Fruit fly (Drosophila melanogaster) whole organism, embryonic: ENCODE results near the gene asl.

Experiments
- Ada2b ChIP-seq: fragments of 200-800 bp; sonication (Bioruptor generic); IDR thresholded peaks from 2 replicates; pipeline ENCODE4 v1.3.6; 2022; ENCODE audit warnings: missing biosample characterization, missing genetic modification characterization
- CG10462 ChIP-seq: fragments of 200-800 bp; sonication (Bioruptor generic); optimal IDR thresholded peaks from 2 replicates; lab custom pipeline; 2016; ENCODE audit warnings: missing biosample characterization, missing genetic modification characterization
- CG10543 ChIP-seq: fragments of 200-800 bp; sonication (Bioruptor generic); optimal IDR thresholded peaks from 3 replicates; lab custom pipeline; 2017; ENCODE audit warnings: missing biosample characterization, mild to moderate bottlenecking, missing genetic modification characterization, moderate library complexity
- CG10959 ChIP-seq: fragments of 200-800 bp; sonication (Bioruptor generic); IDR thresholded peaks from 2 replicates; pipeline ENCODE4 v1.3.6; 2022; ENCODE audit warnings: missing biosample characterization, missing genetic modification characterization
- CG11085 ChIP-seq: fragments of 200-800 bp; sonication (Bioruptor generic); IDR thresholded peaks from 2 replicates; pipeline ENCODE4 v1.3.6; 2022; ENCODE audit warnings: missing biosample characterization, missing genetic modification characterization
- CG13894 ChIP-seq: fragments of 200-800 bp; sonication (Bioruptor generic); optimal IDR thresholded peaks from 3 replicates; lab custom pipeline; 2018; ENCODE audit warnings: missing biosample characterization, mild to moderate bottlenecking, missing genetic modification characterization, moderate library complexity
- CG15011 ChIP-seq: fragments of 200-800 bp; sonication (Bioruptor generic); optimal IDR thresholded peaks from 3 replicates; lab custom pipeline; 2018; ENCODE audit warnings: missing biosample characterization, mild to moderate bottlenecking, missing genetic modification characterization
- CG15269 ChIP-seq: fragments of 200-800 bp; sonication (Bioruptor generic); optimal IDR thresholded peaks from 2 replicates; lab custom pipeline; 2018; ENCODE audit warnings: missing biosample characterization, mild to moderate bottlenecking, missing genetic modification characterization, moderate library complexity
- CG1602 ChIP-seq: fragments of 200-800 bp; sonication (Bioruptor generic); optimal IDR thresholded peaks from 3 replicates; lab custom pipeline; 2016; ENCODE audit warnings: missing biosample characterization, missing genetic modification characterization
- CG16815 ChIP-seq: fragments of 200-800 bp; sonication (Bioruptor generic); optimal IDR thresholded peaks from 3 replicates; lab custom pipeline; 2017; ENCODE audit warnings: missing biosample characterization, mild to moderate bottlenecking, missing genetic modification characterization
- CG1832 ChIP-seq: fragments of 200-800 bp; sonication (Bioruptor generic); optimal IDR thresholded peaks from 2 replicates; lab custom pipeline; 2017; ENCODE audit warnings: missing biosample characterization, mild to moderate bottlenecking, missing genetic modification characterization, inconsistent platforms
- CG2116 ChIP-seq: fragments of 200-800 bp; sonication (Bioruptor generic); optimal IDR thresholded peaks from 3 replicates; lab custom pipeline; 2018; ENCODE audit warnings: missing biosample characterization, mild to moderate bottlenecking, missing genetic modification characterization
- CG31365 ChIP-seq: fragments of 200-800 bp; sonication (Bioruptor generic); optimal IDR thresholded peaks from 2 replicates; lab custom pipeline; 2018; ENCODE audit warnings: missing biosample characterization, mild to moderate bottlenecking, missing genetic modification characterization
- CG31388 ChIP-seq: fragments of 200-800 bp; sonication (Bioruptor generic); optimal IDR thresholded peaks from 2 replicates; lab custom pipeline; 2016; ENCODE audit warnings: missing biosample characterization, missing genetic modification characterization
- CG3847 ChIP-seq: fragments of 200-800 bp; sonication (Bioruptor generic); IDR thresholded peaks from 2 replicates; pipeline ENCODE4 v1.3.6; 2022; ENCODE audit warnings: missing biosample characterization, missing genetic modification characterization
- CG4328 ChIP-seq: fragments of 200-800 bp; sonication (Bioruptor generic); optimal IDR thresholded peaks from 3 replicates; lab custom pipeline; 2017; ENCODE audit warnings: missing biosample characterization, missing genetic modification reagents, missing genetic modification characterization
- CG4404 ChIP-seq: fragments of 200-800 bp; sonication (Bioruptor generic); IDR thresholded peaks from 2 replicates; pipeline ENCODE4 v1.3.6; 2022; ENCODE audit warnings: missing biosample characterization, missing genetic modification characterization
- CG4424 ChIP-seq: fragments of 200-800 bp; sonication (Bioruptor generic); optimal IDR thresholded peaks from 3 replicates; lab custom pipeline; 2016; ENCODE audit warnings: missing biosample characterization, missing genetic modification characterization
- CG6813 ChIP-seq: fragments of 200-800 bp; sonication (Bioruptor generic); optimal IDR thresholded peaks from 2 replicates; lab custom pipeline; 2017; ENCODE audit warnings: missing biosample characterization, missing genetic modification characterization, mild to moderate bottlenecking, moderate library complexity, missing genetic modification reagents
- CG6854 ChIP-seq: fragments of 200-800 bp; sonication (Bioruptor generic); optimal IDR thresholded peaks from 3 replicates; lab custom pipeline; 2017; ENCODE audit warnings: missing biosample characterization, mild to moderate bottlenecking, missing genetic modification characterization
- CG8478 ChIP-seq: fragments of >200 bp; optimal IDR thresholded peaks from 2 replicates; lab custom pipeline; 2018
- CG9797 ChIP-seq: fragments of 200-800 bp; sonication (Bioruptor generic); optimal IDR thresholded peaks from 3 replicates; lab custom pipeline; 2018; ENCODE audit warnings: missing biosample characterization, mild to moderate bottlenecking, missing genetic modification characterization
- CG9817 ChIP-seq: fragments of 200-800 bp; sonication (Bioruptor generic); optimal IDR thresholded peaks from 2 replicates; lab custom pipeline; 2018; ENCODE audit warnings: missing biosample characterization, mild to moderate bottlenecking, missing genetic modification characterization, moderate library complexity
- Dip2 ChIP-seq: fragments of 200-800 bp; sonication (Bioruptor generic); IDR thresholded peaks from 2 replicates; pipeline ENCODE4 v1.3.6; 2022; ENCODE audit warnings: missing biosample characterization, missing genetic modification characterization
- Dll ChIP-seq: fragments of 200-800 bp; sonication (Bioruptor generic); IDR thresholded peaks from 4 replicates; pipeline ENCODE4 v1.3.6; 2022; ENCODE audit warnings: missing biosample characterization, missing genetic modification characterization; ENCODE audit not compliant: partially characterized antibody
- HHEX ChIP-seq: fragments of 200-800 bp; sonication (Bioruptor generic); optimal IDR thresholded peaks from 3 replicates; lab custom pipeline; 2017; ENCODE audit warnings: missing biosample characterization, mild to moderate bottlenecking, missing genetic modification characterization, missing genetic modification reagents
- Jarid2 ChIP-seq: fragments of 200-800 bp; sonication (Bioruptor generic); optimal IDR thresholded peaks from 3 replicates; lab custom pipeline; 2017; ENCODE audit warnings: mild to moderate bottlenecking, missing biosample characterization, missing genetic modification reagents, missing genetic modification characterization
- Opbp ChIP-seq: fragments of 200-800 bp; sonication (Bioruptor generic); IDR thresholded peaks from 3 replicates; pipeline ENCODE4 v1.3.6; 2022; ENCODE audit warnings: missing biosample characterization, missing genetic modification characterization; ENCODE audit not compliant: partially characterized antibody
- PHDP ChIP-seq: fragments of 200-800 bp; sonication (Bioruptor generic); optimal IDR thresholded peaks from 3 replicates; lab custom pipeline; 2018; ENCODE audit warnings: missing biosample characterization, mild to moderate bottlenecking, missing genetic modification characterization, moderate library complexity
- TFAM ChIP-seq: fragments of 200-800 bp; sonication (Bioruptor generic); optimal IDR thresholded peaks from 2 replicates; lab custom pipeline; 2017; ENCODE audit warnings: missing biosample characterization, missing genetic modification characterization, inconsistent platforms
- Xbp1 ChIP-seq: fragments of 200-800 bp; sonication (Bioruptor generic); optimal IDR thresholded peaks from 3 replicates; lab custom pipeline; 2016; ENCODE audit warnings: missing biosample characterization, mild to moderate bottlenecking, missing genetic modification characterization
- ab ChIP-seq: fragments of 200-800 bp; sonication (Bioruptor generic); optimal IDR thresholded peaks from 2 replicates; lab custom pipeline; 2016; ENCODE audit warnings: missing biosample characterization, missing genetic modification characterization
- ap ChIP-seq: fragments of 200-800 bp; sonication (Bioruptor generic); IDR thresholded peaks from 2 replicates; pipeline ENCODE4 v1.3.6; 2022; ENCODE audit warnings: missing biosample characterization, missing genetic modification characterization
- bcd ChIP-seq: fragments of 200-800 bp; sonication (Bioruptor generic); optimal IDR thresholded peaks from 2 replicates; lab custom pipeline; 2017; ENCODE audit warnings: missing biosample characterization, mild to moderate bottlenecking, missing genetic modification characterization
- cas ChIP-seq: fragments of 200-800 bp; sonication (Bioruptor generic); IDR thresholded peaks from 2 replicates; pipeline ENCODE4 v1.3.6; 2022; ENCODE audit warnings: missing biosample characterization, missing genetic modification characterization
- chif ChIP-seq, 2 experiments: fragments of 200-800 bp; sonication (Bioruptor generic); optimal IDR thresholded peaks; 3 replicates each; lab custom pipeline; 2016; ENCODE audit warnings: missing biosample characterization in 2 of 2, missing genetic modification characterization in 2 of 2
- chm ChIP-seq: fragments of 200-800 bp; sonication (Bioruptor generic); IDR thresholded peaks from 2 replicates; pipeline ENCODE4 v1.3.6; 2022; ENCODE audit warnings: missing biosample characterization, missing genetic modification characterization
- chn ChIP-seq: fragments of 200-800 bp; sonication (Bioruptor generic); optimal IDR thresholded peaks from 2 replicates; lab custom pipeline; 2016; ENCODE audit warnings: missing biosample characterization, missing genetic modification characterization
- en ChIP-seq: fragments of 200-800 bp; sonication (Bioruptor generic); optimal IDR thresholded peaks from 2 replicates; lab custom pipeline; 2016; ENCODE audit warnings: missing biosample characterization, missing genetic modification characterization
- gcm2 ChIP-seq: fragments of 200-800 bp; sonication (Bioruptor generic); optimal IDR thresholded peaks from 2 replicates; lab custom pipeline; 2016; ENCODE audit warnings: missing biosample characterization, missing genetic modification characterization
- gsb ChIP-seq: fragments of 200-800 bp; sonication (Bioruptor generic); IDR thresholded peaks from 2 replicates; pipeline ENCODE4 v1.3.6; 2022; ENCODE audit warnings: missing biosample characterization, missing genetic modification characterization
- jumu ChIP-seq: fragments of 200-800 bp; sonication (Bioruptor generic); optimal IDR thresholded peaks from 3 replicates; lab custom pipeline; 2016; ENCODE audit warnings: missing biosample characterization, missing genetic modification characterization
- klu ChIP-seq: fragments of 200-800 bp; sonication (Bioruptor generic); IDR thresholded peaks from 2 replicates; pipeline ENCODE4 v1.3.6; 2022; ENCODE audit warnings: missing biosample characterization, missing genetic modification characterization
- kni ChIP-seq: fragments of 200-800 bp; sonication (Bioruptor generic); optimal IDR thresholded peaks from 3 replicates; lab custom pipeline; 2017; ENCODE audit warnings: mild to moderate bottlenecking, missing biosample characterization, missing genetic modification reagents, missing genetic modification characterization
- mld ChIP-seq: fragments of 200-800 bp; sonication (Bioruptor generic); IDR thresholded peaks from 3 replicates; pipeline ENCODE4 v1.3.6; 2022; ENCODE audit warnings: missing biosample characterization, missing genetic modification characterization; ENCODE audit not compliant: partially characterized antibody
- pnt ChIP-seq: fragments of 200-800 bp; sonication (Bioruptor generic); optimal IDR thresholded peaks from 3 replicates; lab custom pipeline; 2016; ENCODE audit warnings: missing biosample characterization, missing genetic modification characterization
- stwl ChIP-seq: fragments of 200-800 bp; sonication (Bioruptor generic); optimal IDR thresholded peaks from 3 replicates; lab custom pipeline; 2018; ENCODE audit warnings: missing biosample characterization, mild to moderate bottlenecking, missing genetic modification characterization, moderate library complexity
- twi ChIP-seq: fragments of 200-800 bp; optimal IDR thresholded peaks from 2 replicates; lab custom pipeline; 2019; ENCODE audit warnings: missing biosample characterization, mild to moderate bottlenecking, missing genetic modification characterization, moderate library complexity
- tx ChIP-seq: fragments of 200-800 bp; sonication (Bioruptor generic); optimal IDR thresholded peaks from 2 replicates; lab custom pipeline; 2016; ENCODE audit warnings: missing biosample characterization, missing genetic modification characterization
- vfl ChIP-seq: fragments of 200-800 bp; sonication (Bioruptor generic); optimal IDR thresholded peaks from 2 replicates; lab custom pipeline; 2016; ENCODE audit warnings: missing biosample characterization, missing genetic modification characterization
- z ChIP-seq: fragments of 200-800 bp; sonication (Bioruptor generic); IDR thresholded peaks from 3 replicates; pipeline ENCODE4 v1.3.6; 2022; ENCODE audit warnings: missing biosample characterization, missing genetic modification characterization

The asl gene

DNA sequence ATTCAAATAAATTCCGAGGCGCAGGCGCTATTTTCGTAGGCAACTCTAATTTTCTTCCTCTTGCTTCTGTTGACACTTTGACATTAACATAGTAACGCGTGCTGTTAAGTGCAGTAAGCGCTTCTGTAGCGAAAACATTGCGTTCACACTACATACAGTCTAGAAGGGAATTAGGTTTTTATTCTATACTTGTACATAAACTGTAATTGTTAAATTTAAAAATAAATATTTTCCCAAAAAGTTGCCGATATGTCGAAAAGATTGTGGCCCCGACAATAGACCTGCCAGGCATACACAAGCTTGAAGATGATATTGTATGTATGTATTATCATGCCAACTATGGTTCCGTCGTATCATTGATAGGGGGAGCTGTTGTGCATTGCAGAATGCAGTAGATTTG lies at the start of gene asl (continued):
- TF ChIP-seq CG15011 (GFP tag; lab: Kevin White, UChicago) (no peak), CG10543 (GFP tag; lab: Kevin White, UChicago) (peak; percentile 59), Xbp1 (GFP tag; lab: Kevin White, UChicago) (peak; percentile 69), CG1602 (GFP tag; lab: Kevin White, UChicago) (peak; percentile 38), pnt (GFP tag; lab: Kevin White, UChicago) (peak; percentile 45), Opbp (GFP tag; lab: Robert Waterston, UW) (no peak), CG3847 (GFP tag; lab: Robert Waterston, UW) (peak; percentile 55), chn (GFP tag; lab: Kevin White, UChicago) (peak; percentile 76), z (GFP tag; lab: Robert Waterston, UW) (no peak), CG4328 (peak; percentile 7), CG10959 (GFP tag; lab: Robert Waterston, UW) (no peak), stwl (tag; lab: Kevin White, UChicago) (peak; percentile 72), en (GFP tag; lab: Kevin White, UChicago) (no peak), CG6813 (GFP tag; lab: Kevin White, UChicago) (no peak), chif (GFP tag; optimal IDR thresholded peaks at IDR 0.05; lab: Kevin White, UChicago) (peak; percentile 8 to 59), CG2116 (peak; percentile 85), Dip2 (GFP tag; lab: Robert Waterston, UW) (no peak), CG4424 (GFP tag; lab: Kevin White, UChicago) (peak; percentile 75), CG31388 (no peak), klu (GFP tag; lab: Robert Waterston, UW) (no peak), vfl (peak; percentile 16), bcd (GFP tag; lab: Kevin White, UChicago) (peak; percentile 62), CG31365 (tag; lab: Kevin White, UChicago) (no peak), cas (GFP tag; lab: Robert Waterston, UW) (no peak), CG4404 (GFP tag; lab: Robert Waterston, UW) (no peak), CG16815 (GFP tag; lab: Kevin White, UChicago) (peak; percentile 39), jumu (peak; percentile 30), CG8478 (no peak), PHDP (tag; lab: Kevin White, UChicago) (peak; percentile 63), kni (GFP tag; lab: Kevin White, UChicago) (peak; percentile 48), CG9817 (tag; lab: Kevin White, UChicago) (peak; percentile 77), ab (GFP tag; lab: Kevin White, UChicago) (no peak), CG10462 (GFP tag; lab: Kevin White, UChicago) (peak; percentile 8), CG9797 (GFP tag; lab: Kevin White, UChicago) (peak; percentile 61), gcm2 (GFP tag; lab: Kevin White, UChicago) (no peak), gsb (GFP tag; lab: Robert Waterston, UW) (no peak), Dll (GFP tag; lab: Robert Waterston, UW) (no peak), ap (0 out of 2 replicates have a peak, but pooled peaks have one; percentile 21), chm (GFP tag; lab: Robert Waterston, UW) (no peak), Ada2b (peak; percentile 49), CG1832 (GFP tag; lab: Kevin White, UChicago) (no peak), CG6854 (GFP tag; lab: Kevin White, UChicago) (no peak), HHEX (no peak), tx (GFP tag; lab: Kevin White, UChicago) (peak; percentile 35), mld (GFP tag; lab: Robert Waterston, UW) (no peak), TFAM (GFP tag; lab: Kevin White, UChicago) (no peak), Jarid2 (GFP tag; lab: Kevin White, UChicago) (no peak), CG15269 (no peak), twi (tag; lab: Kevin White, UChicago) (peak; percentile 62), CG11085 (GFP tag; lab: Robert Waterston, UW) (peak; percentile 54; the same call in 1 of the 2 replicates), CG13894 (tag; lab: Kevin White, UChicago) (peak; percentile 68)
